Fruit fly (Drosophila melanogaster) whole organism, embryonic: ENCODE results near the gene Fitm.
A peak's percentile ranks its signal among the peaks of the same experiment; 100 is the strongest.

Source experiments
- ATbp ChIP-seq: fragments of 200-800 bp; sonication (Bioruptor generic); optimal IDR thresholded peaks from 2 replicates; lab custom pipeline; 2017; ENCODE audit warnings: missing biosample characterization, mild to moderate bottlenecking, missing genetic modification characterization, missing genetic modification reagents
- B-H2 ChIP-seq: fragments of 200-800 bp; sonication (Bioruptor generic); optimal IDR thresholded peaks from 2 replicates; lab custom pipeline; 2018; ENCODE audit warnings: missing biosample characterization, mild to moderate bottlenecking, missing genetic modification characterization
- CG10366 ChIP-seq: fragments of 200-800 bp; sonication (Bioruptor generic); IDR thresholded peaks from 2 replicates; pipeline ENCODE4 v1.3.6; 2022; ENCODE audit warnings: missing biosample characterization, missing genetic modification characterization
- CG11398 ChIP-seq: fragments of 200-800 bp; sonication (Bioruptor generic); optimal IDR thresholded peaks from 2 replicates; lab custom pipeline; 2016; ENCODE audit warnings: missing biosample characterization, missing genetic modification characterization
- CG12155 ChIP-seq: fragments of 200-800 bp; sonication (Bioruptor generic); optimal IDR thresholded peaks from 3 replicates; lab custom pipeline; 2016; ENCODE audit warnings: missing biosample characterization, missing genetic modification characterization
- CG13287 ChIP-seq: fragments of 200-800 bp; sonication (Bioruptor generic); IDR thresholded peaks from 2 replicates; pipeline ENCODE4 v1.3.6; 2022; ENCODE audit warnings: missing biosample characterization, missing genetic modification characterization; ENCODE audit not compliant: partially characterized antibody
- CG13296 ChIP-seq: fragments of 200-800 bp; sonication (Bioruptor generic); optimal IDR thresholded peaks from 3 replicates; lab custom pipeline; 2018; ENCODE audit warnings: missing biosample characterization, mild to moderate bottlenecking, missing genetic modification characterization
- CG14050 ChIP-seq: fragments of 200-800 bp; sonication (Bioruptor generic); IDR thresholded peaks from 3 replicates; pipeline ENCODE4 v1.3.6; 2022; ENCODE audit warnings: missing biosample characterization, missing genetic modification characterization
- CG17612 ChIP-seq: fragments of 200-800 bp; sonication (Bioruptor generic); IDR thresholded peaks from 2 replicates; pipeline ENCODE4 v1.3.6; 2022; ENCODE audit warnings: missing biosample characterization, missing genetic modification characterization
- CG18619 ChIP-seq: fragments of 200-800 bp; sonication (Bioruptor generic); optimal IDR thresholded peaks from 3 replicates; lab custom pipeline; 2017; ENCODE audit warnings: missing biosample characterization, mild to moderate bottlenecking, missing genetic modification characterization
- CG18764 ChIP-seq: fragments of 200-800 bp; sonication (Bioruptor generic); optimal IDR thresholded peaks from 3 replicates; lab custom pipeline; 2016; ENCODE audit warnings: missing biosample characterization, missing genetic modification characterization
- CG2120 ChIP-seq: fragments of 200-800 bp; sonication (Bioruptor generic); optimal IDR thresholded peaks from 3 replicates; lab custom pipeline; 2016; ENCODE audit warnings: missing biosample characterization, missing genetic modification characterization
- CG31365 ChIP-seq: fragments of 200-800 bp; sonication (Bioruptor generic); optimal IDR thresholded peaks from 2 replicates; lab custom pipeline; 2018; ENCODE audit warnings: missing biosample characterization, mild to moderate bottlenecking, missing genetic modification characterization
- CG31388 ChIP-seq: fragments of 200-800 bp; sonication (Bioruptor generic); optimal IDR thresholded peaks from 2 replicates; lab custom pipeline; 2016; ENCODE audit warnings: missing biosample characterization, missing genetic modification characterization
- CG3281 ChIP-seq: fragments of 200-800 bp; sonication (Bioruptor generic); optimal IDR thresholded peaks from 3 replicates; lab custom pipeline; 2017; ENCODE audit warnings: missing biosample characterization, mild to moderate bottlenecking, missing genetic modification characterization
- CG5953 ChIP-seq: fragments of 200-800 bp; sonication (Bioruptor generic); IDR thresholded peaks from 2 replicates; pipeline ENCODE4 v1.3.6; 2022; ENCODE audit warnings: missing biosample characterization, missing genetic modification characterization
- CG6813 ChIP-seq: fragments of 200-800 bp; sonication (Bioruptor generic); optimal IDR thresholded peaks from 2 replicates; lab custom pipeline; 2017; ENCODE audit warnings: missing biosample characterization, missing genetic modification characterization, mild to moderate bottlenecking, moderate library complexity, missing genetic modification reagents
- CG7745 ChIP-seq: fragments of 200-800 bp; sonication (Bioruptor generic); optimal IDR thresholded peaks from 2 replicates; lab custom pipeline; 2018; ENCODE audit warnings: missing biosample characterization, mild to moderate bottlenecking, missing genetic modification characterization, moderate library complexity
- CG8388 ChIP-seq: fragments of 200-800 bp; sonication (Bioruptor generic); optimal IDR thresholded peaks from 2 replicates; lab custom pipeline; 2019; ENCODE audit warnings: missing biosample characterization, mild to moderate bottlenecking, missing genetic modification characterization, moderate library complexity
- CG9609 ChIP-seq: fragments of 200-800 bp; sonication (Bioruptor generic); optimal IDR thresholded peaks from 3 replicates; lab custom pipeline; 2016; ENCODE audit warnings: missing biosample characterization, missing genetic modification characterization
- Dll ChIP-seq: fragments of 200-800 bp; sonication (Bioruptor generic); IDR thresholded peaks from 4 replicates; pipeline ENCODE4 v1.3.6; 2022; ENCODE audit warnings: missing biosample characterization, missing genetic modification characterization; ENCODE audit not compliant: partially characterized antibody
- Lhr ChIP-seq: fragments of 200-800 bp; sonication (Bioruptor generic); optimal IDR thresholded peaks from 3 replicates; lab custom pipeline; 2017; ENCODE audit warnings: mild to moderate bottlenecking, missing biosample characterization, missing genetic modification reagents, missing genetic modification characterization
- MBD-R2 ChIP-seq: fragments of 200-800 bp; sonication (Bioruptor generic); IDR thresholded peaks from 2 replicates; pipeline ENCODE4 v1.3.6; 2022; ENCODE audit warnings: missing biosample characterization, missing genetic modification characterization
- Mrtf ChIP-seq: fragments of 200-800 bp; sonication (Bioruptor generic); IDR thresholded peaks from 3 replicates; pipeline ENCODE4 v1.3.6; 2022; ENCODE audit warnings: missing biosample characterization, missing genetic modification characterization
- Nf-YB ChIP-seq: fragments of 200-800 bp; sonication (Bioruptor generic); optimal IDR thresholded peaks from 3 replicates; lab custom pipeline; 2019; ENCODE audit warnings: missing biosample characterization, mild to moderate bottlenecking, missing genetic modification characterization, moderate library complexity
- Opbp ChIP-seq: fragments of 200-800 bp; sonication (Bioruptor generic); IDR thresholded peaks from 3 replicates; pipeline ENCODE4 v1.3.6; 2022; ENCODE audit warnings: missing biosample characterization, missing genetic modification characterization; ENCODE audit not compliant: partially characterized antibody
- ab ChIP-seq: fragments of 200-800 bp; sonication (Bioruptor generic); optimal IDR thresholded peaks from 2 replicates; lab custom pipeline; 2016; ENCODE audit warnings: missing biosample characterization, missing genetic modification characterization
- ap ChIP-seq: fragments of 200-800 bp; sonication (Bioruptor generic); IDR thresholded peaks from 2 replicates; pipeline ENCODE4 v1.3.6; 2022; ENCODE audit warnings: missing biosample characterization, missing genetic modification characterization
- ara ChIP-seq: fragments of 200-800 bp; sonication (Bioruptor generic); IDR thresholded peaks from 2 replicates; pipeline ENCODE4 v1.3.6; 2022; ENCODE audit warnings: missing biosample characterization, missing genetic modification characterization
- ase ChIP-seq: fragments of 200-800 bp; sonication (Bioruptor generic); IDR thresholded peaks from 3 replicates; pipeline ENCODE4 v1.3.6; 2022; ENCODE audit warnings: missing biosample characterization, missing genetic modification characterization
- bcd ChIP-seq: fragments of 200-800 bp; sonication (Bioruptor generic); optimal IDR thresholded peaks from 2 replicates; lab custom pipeline; 2017; ENCODE audit warnings: missing biosample characterization, mild to moderate bottlenecking, missing genetic modification characterization
- br ChIP-seq: fragments of >200 bp; optimal IDR thresholded peaks from 2 replicates; lab custom pipeline; 2017
- fd64A ChIP-seq: fragments of 200-800 bp; sonication (Bioruptor generic); optimal IDR thresholded peaks from 3 replicates; lab custom pipeline; 2018; ENCODE audit warnings: missing biosample characterization, mild to moderate bottlenecking, missing genetic modification characterization
- fu2 ChIP-seq: fragments of 200-800 bp; sonication (Bioruptor generic); optimal IDR thresholded peaks from 2 replicates; lab custom pipeline; 2016; ENCODE audit warnings: missing biosample characterization, missing genetic modification characterization
- hth ChIP-seq: fragments of >200 bp; optimal IDR thresholded peaks from 2 replicates; lab custom pipeline; 2017; ENCODE audit warnings: inconsistent platforms
- ind ChIP-seq: fragments of 200-800 bp; sonication (Bioruptor generic); optimal IDR thresholded peaks from 3 replicates; lab custom pipeline; 2016; ENCODE audit warnings: missing biosample characterization, missing genetic modification characterization
- jigr1 ChIP-seq: fragments of 200-800 bp; sonication (Bioruptor generic); IDR thresholded peaks from 3 replicates; pipeline ENCODE4 v1.3.6; 2022; ENCODE audit warnings: missing biosample characterization, missing genetic modification characterization
- knrl ChIP-seq: fragments of 200-800 bp; sonication (Bioruptor generic); IDR thresholded peaks from 3 replicates; pipeline ENCODE4 v1.3.6; 2022; ENCODE audit warnings: missing biosample characterization, missing genetic modification characterization; ENCODE audit not compliant: partially characterized antibody
- lbe ChIP-seq: fragments of 200-800 bp; sonication (Bioruptor generic); optimal IDR thresholded peaks from 2 replicates; lab custom pipeline; 2016; ENCODE audit warnings: missing biosample characterization, mild to moderate bottlenecking, missing genetic modification characterization
- mirr ChIP-seq: fragments of 200-800 bp; sonication (Bioruptor generic); optimal IDR thresholded peaks from 3 replicates; lab custom pipeline; 2018; ENCODE audit warnings: missing biosample characterization, mild to moderate bottlenecking, missing genetic modification characterization
- otp ChIP-seq: fragments of 200-800 bp; sonication (Bioruptor generic); IDR thresholded peaks from 3 replicates; pipeline ENCODE4, ENCODE4 v1.3.6; 2022; ENCODE audit warnings: missing biosample characterization, missing genetic modification characterization
- repo ChIP-seq: fragments of 200-800 bp; sonication (Bioruptor generic); optimal IDR thresholded peaks from 2 replicates; lab custom pipeline; 2016; ENCODE audit warnings: missing biosample characterization, missing genetic modification characterization
- sens-2 ChIP-seq: fragments of 200-800 bp; sonication (Bioruptor generic); IDR thresholded peaks from 2 replicates; pipeline ENCODE4 v1.3.6; 2022; ENCODE audit warnings: missing biosample characterization, missing genetic modification characterization
- slp2 ChIP-seq: fragments of 200-800 bp; sonication (Bioruptor generic); optimal IDR thresholded peaks from 2 replicates; lab custom pipeline; 2016; ENCODE audit warnings: missing biosample characterization, missing genetic modification characterization
- ssp ChIP-seq: fragments of 200-800 bp; sonication (Bioruptor generic); IDR thresholded peaks from 2 replicates; pipeline ENCODE4 v1.3.6; 2022; ENCODE audit warnings: missing biosample characterization, missing genetic modification characterization
- tin ChIP-seq: fragments of 200-800 bp; sonication (Bioruptor generic); optimal IDR thresholded peaks from 3 replicates; lab custom pipeline; 2016; ENCODE audit warnings: missing biosample characterization, missing genetic modification characterization
- ttk ChIP-seq: fragments of 200-800 bp; sonication (Bioruptor generic); IDR thresholded peaks from 2 replicates; pipeline ENCODE4 v2.1.2; 2022; ENCODE audit warnings: missing biosample characterization, missing genetic modification characterization
- tup ChIP-seq: fragments of 200-800 bp; sonication (Bioruptor generic); optimal IDR thresholded peaks from 2 replicates; lab custom pipeline; 2016; ENCODE audit warnings: missing biosample characterization, mild to moderate bottlenecking, missing genetic modification characterization, moderate library complexity
- zen2 ChIP-seq: fragments of 200-800 bp; sonication (Bioruptor generic); IDR thresholded peaks from 3 replicates; pipeline ENCODE4 v1.3.6; 2022; ENCODE audit warnings: missing biosample characterization, missing genetic modification characterization; ENCODE audit not compliant: partially characterized antibody
- zfh1 ChIP-seq: fragments of 200-800 bp; sonication (Bioruptor generic); IDR thresholded peaks from 3 replicates; pipeline ENCODE4 v1.3.6; 2022; ENCODE audit warnings: missing biosample characterization, missing genetic modification characterization

Gene Fitm

DNA sequence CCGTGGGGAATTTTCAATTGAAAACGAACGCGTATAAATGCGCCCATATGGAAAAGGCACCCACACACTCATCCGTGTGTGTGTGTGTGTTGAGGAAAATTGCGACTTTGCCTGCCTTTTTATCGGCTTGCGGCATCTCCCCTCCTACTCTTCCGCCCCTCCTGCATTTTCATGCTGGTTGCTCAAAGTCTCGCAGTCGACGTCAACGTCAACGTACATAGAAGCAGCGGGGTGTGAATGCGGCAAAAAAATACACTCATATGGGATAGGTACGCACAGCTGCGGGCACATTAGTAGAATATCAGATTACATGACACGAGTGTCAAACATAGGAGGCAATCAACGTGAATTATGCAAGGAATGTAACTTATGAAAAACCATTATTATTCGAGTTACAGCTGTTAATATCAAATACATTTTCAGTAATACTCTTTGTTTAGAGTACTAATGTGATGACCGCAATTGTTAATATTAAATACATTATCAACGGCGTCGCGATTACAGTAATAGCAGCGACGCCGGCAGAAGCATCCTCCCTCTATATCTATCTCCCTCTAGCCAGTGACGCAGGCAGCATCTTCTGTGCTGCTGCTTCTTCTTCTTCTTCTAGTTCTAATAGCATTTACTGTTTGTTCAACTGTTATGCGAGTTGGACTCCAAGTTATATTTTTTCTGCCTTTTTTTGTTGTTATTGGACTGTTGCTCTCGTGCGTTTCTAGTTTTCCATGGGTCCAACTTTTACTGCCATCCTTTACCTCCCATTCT lies 41.1 kb upstream of the Fitm start (continued):
- TF ChIP-seq ap (GFP tag; lab: Robert Waterston, UW) (peak; percentile 76), CG10366 (GFP tag; lab: Robert Waterston, UW) (peak; percentile 86), otp (GFP tag; lab: Robert Waterston, UW) (peak; percentile 87), Nf-YB (peak; percentile 79), CG9609 (GFP tag; lab: Kevin White, UChicago) (peak; percentile 82), ATbp (GFP tag; lab: Kevin White, UChicago) (peak; percentile 90), bcd (GFP tag; lab: Kevin White, UChicago) (peak; percentile 89), sens-2 (GFP tag; lab: Robert Waterston, UW) (peak; percentile 82), br (no peak), Lhr (GFP tag; lab: Kevin White, UChicago) (peak; percentile 68), CG6813 (GFP tag; lab: Kevin White, UChicago) (peak; percentile 92), CG5953 (peak; percentile 82), CG14050 (peak; percentile 87), CG12155 (GFP tag; lab: Kevin White, UChicago) (peak; percentile 79), hth (lab: Kevin White, UChicago) (no peak), zen2 (GFP tag; lab: Robert Waterston, UW) (no peak), CG8388 (GFP tag; lab: Kevin White, UChicago) (peak; percentile 87), fu2 (GFP tag; lab: Kevin White, UChicago) (peak; percentile 67), Mrtf (GFP tag; lab: Robert Waterston, UW) (peak; percentile 88), MBD-R2 (GFP tag; lab: Robert Waterston, UW) (peak; percentile 64; the same call in 1 of the 2 replicates), B-H2 (peak; percentile 36), slp2 (peak; percentile 90), ssp (GFP tag; lab: Robert Waterston, UW) (peak; percentile 55; the same call in 1 of the 2 replicates), CG18764 (peak; percentile 79), ind (GFP tag; lab: Kevin White, UChicago) (peak; percentile 88), fd64A (GFP tag; lab: Kevin White, UChicago) (peak; percentile 80), tup (peak; percentile 79), CG18619 (GFP tag; lab: Kevin White, UChicago) (peak; percentile 89), ab (GFP tag; lab: Kevin White, UChicago) (peak; percentile 74), CG17612 (GFP tag; lab: Robert Waterston, UW) (peak; percentile 57; the same call in 1 of the 2 replicates), lbe (GFP tag; lab: Kevin White, UChicago) (peak; percentile 57), CG2120 (GFP tag; lab: Kevin White, UChicago) (peak; percentile 88), CG13296 (GFP tag; lab: Kevin White, UChicago) (peak; percentile 71), knrl (GFP tag; lab: Robert Waterston, UW) (no peak), mirr (GFP tag; lab: Kevin White, UChicago) (no peak), zfh1 (GFP tag; lab: Robert Waterston, UW) (peak; percentile 91), Opbp (no peak), CG7745 (peak; percentile 54), jigr1 (GFP tag; lab: Robert Waterston, UW) (peak; percentile 74; the same call in 2 of the 3 replicates), tin (GFP tag; lab: Kevin White, UChicago) (peak; percentile 92), ase (GFP tag; lab: Robert Waterston, UW) (peak; percentile 83), ara (peak; percentile 93), CG31365 (tag; lab: Kevin White, UChicago) (peak; percentile 85), repo (GFP tag; lab: Kevin White, UChicago) (peak; percentile 80), CG31388 (GFP tag; lab: Kevin White, UChicago) (peak; percentile 48), CG3281 (GFP tag; lab: Kevin White, UChicago) (peak; percentile 88), Dll (GFP tag; lab: Robert Waterston, UW) (no peak), CG11398 (GFP tag; lab: Kevin White, UChicago) (peak; percentile 83), ttk (GFP tag; lab: Robert Waterston, UW) (peak; percentile 91), CG13287 (GFP tag; lab: Robert Waterston, UW) (no peak)
